Fruit fly (Drosophila melanogaster) whole organism, wandering third instar larva: ENCODE measurements around the gene CG31922.
A peak's percentile ranks its signal among the peaks of the same experiment; 100 is the strongest.

ENCODE experiments used
- Abd-B ChIP-seq: fragments of >200 bp; optimal IDR thresholded peaks from 2 replicates; lab custom pipeline; 2017; ENCODE audit warnings: missing biosample characterization, missing genetic modification characterization
- CG32264 ChIP-seq: fragments of 200-800 bp; sonication (Bioruptor generic); optimal IDR thresholded peaks from 2 replicates; lab custom pipeline; 2016; ENCODE audit warnings: missing biosample characterization, missing genetic modification characterization
- CG9705 ChIP-seq: fragments of 200-800 bp; sonication (Bioruptor generic); optimal IDR thresholded peaks from 2 replicates; lab custom pipeline; 2018; ENCODE audit warnings: missing biosample characterization, mild to moderate bottlenecking, missing genetic modification characterization
- CrebA ChIP-seq: fragments of 200-800 bp; sonication (Bioruptor generic); optimal IDR thresholded peaks from 2 replicates; lab custom pipeline; 2016; ENCODE audit warnings: missing biosample characterization, mild to moderate bottlenecking, missing genetic modification characterization, borderline replicate concordance
- Dfd ChIP-seq: fragments of >200 bp; optimal IDR thresholded peaks from 2 replicates; lab custom pipeline; 2017; ENCODE audit warnings: missing biosample characterization, missing genetic modification characterization
- Dif ChIP-seq: fragments of 200-275, 200-300 bp; sonication (Bioruptor generic); optimal IDR thresholded peaks from 2 replicates; lab custom pipeline; 2018; ENCODE audit warnings: missing biosample characterization, missing genetic modification characterization; ENCODE audit not compliant: partially characterized antibody
- GATAd ChIP-seq: sonication (Bioruptor generic); optimal IDR thresholded peaks from 2 replicates; lab custom pipeline; 2016; ENCODE audit warnings: missing biosample characterization, missing genetic modification characterization
- HLH106 ChIP-seq: fragments of 200-800 bp; optimal IDR thresholded peaks from 3 replicates; lab custom pipeline; 2019; ENCODE audit warnings: missing biosample characterization, mild to moderate bottlenecking, missing genetic modification characterization, moderate library complexity
- Hnf4 ChIP-seq: fragments of 200-800 bp; sonication (Bioruptor generic); optimal IDR thresholded peaks from 2 replicates; lab custom pipeline; 2016; ENCODE audit warnings: missing biosample characterization, mild to moderate bottlenecking, missing genetic modification characterization
- Hr78 ChIP-seq: fragments of >200 bp; optimal IDR thresholded peaks from 2 replicates; lab custom pipeline; 2017; ENCODE audit warnings: missing biosample characterization, missing genetic modification characterization
- Hr83 ChIP-seq: fragments of 200-300 bp; sonication (Bioruptor generic); optimal IDR thresholded peaks from 2 replicates; lab custom pipeline; 2016; ENCODE audit warnings: missing biosample characterization, mild to moderate bottlenecking, missing genetic modification characterization, moderate library complexity; ENCODE audit not compliant: poor library complexity, severe bottlenecking
- Jra ChIP-seq: sonication (Bioruptor generic); optimal IDR thresholded peaks from 2 replicates; lab custom pipeline; 2016; ENCODE audit warnings: missing biosample characterization, missing genetic modification characterization
- Mio ChIP-seq: sonication (Bioruptor generic); optimal IDR thresholded peaks from 2 replicates; lab custom pipeline; 2016; ENCODE audit warnings: missing biosample characterization, missing genetic modification characterization
- Myc ChIP-seq: fragments of >200 bp; optimal IDR thresholded peaks from 2 replicates; lab custom pipeline; 2017
- N ChIP-seq: fragments of >200 bp; optimal IDR thresholded peaks from 2 replicates; lab custom pipeline; 2018; ENCODE audit warnings: missing biosample characterization, missing external identifiers, missing genetic modification characterization
- OdsH ChIP-seq: fragments of 200-800 bp; sonication (Bioruptor generic); optimal IDR thresholded peaks from 2 replicates; lab custom pipeline; 2016; ENCODE audit warnings: missing biosample characterization, mild to moderate bottlenecking, missing genetic modification characterization
- Rel ChIP-seq, 2 experiments: fragments of 200-800 bp; sonication (Bioruptor generic) in 1 of 2; optimal IDR thresholded peaks; 2 replicates in 1 of 2; 3 replicates in 1 of 2; lab custom pipeline; 2016 to 2019; ENCODE audit warnings: mild to moderate bottlenecking in 2 of 2, missing biosample characterization in 2 of 2, missing genetic modification characterization in 2 of 2, moderate library complexity in 1 of 2
- Sp1 ChIP-seq: fragments of 200-800 bp; sonication (Bioruptor generic); optimal IDR thresholded peaks from 3 replicates; lab custom pipeline; 2019; ENCODE audit warnings: missing biosample characterization, mild to moderate bottlenecking, missing genetic modification characterization, moderate library complexity
- Vsx2 ChIP-seq: fragments of 200-300, 225-300 bp; sonication (Bioruptor generic); optimal IDR thresholded peaks from 2 replicates; lab custom pipeline; 2018; ENCODE audit warnings: missing biosample characterization, missing genetic modification characterization; ENCODE audit not compliant: partially characterized antibody
- br ChIP-seq: fragments of 200-800 bp; sonication (Bioruptor generic); optimal IDR thresholded peaks from 2 replicates; lab custom pipeline; 2016; ENCODE audit warnings: missing biosample characterization, missing genetic modification characterization
- brk ChIP-seq: fragments of 200-800 bp; sonication (Bioruptor generic); optimal IDR thresholded peaks from 2 replicates; lab custom pipeline; 2016; ENCODE audit warnings: missing biosample characterization, mild to moderate bottlenecking, missing genetic modification characterization
- dl ChIP-seq, 2 experiments: fragments of 175-275, 200-275 bp in 1 of 2; fragments of 200-275 bp in 1 of 2; sonication (Bioruptor generic); optimal IDR thresholded peaks; lab custom pipeline; 2018; ENCODE audit warnings: mild to moderate bottlenecking in 2 of 2, missing biosample characterization in 2 of 2, missing genetic modification characterization in 2 of 2, moderate library complexity in 2 of 2; ENCODE audit not compliant: partially characterized antibody in 2 of 2, insufficient read depth in 1 of 2
- dmrt93B ChIP-seq: fragments of 200-800 bp; sonication (Bioruptor generic); optimal IDR thresholded peaks from 2 replicates; lab custom pipeline; 2018; ENCODE audit warnings: missing biosample characterization, mild to moderate bottlenecking, missing genetic modification characterization
- dsf ChIP-seq: sonication (Bioruptor generic); optimal IDR thresholded peaks from 2 replicates; lab custom pipeline; 2016; ENCODE audit warnings: missing biosample characterization, missing genetic modification characterization, borderline replicate concordance
- ey ChIP-seq: fragments of 200-800 bp; sonication (Bioruptor generic); optimal IDR thresholded peaks from 2 replicates; lab custom pipeline; 2016; ENCODE audit warnings: missing biosample characterization, missing genetic modification characterization
- foxo ChIP-seq, 2 experiments: fragments of 200-800 bp; sonication (Bioruptor generic); optimal IDR thresholded peaks; 2 replicates in 1 of 2; 3 replicates in 1 of 2; lab custom pipeline; 2016 to 2017; ENCODE audit warnings: missing biosample characterization in 2 of 2, missing genetic modification characterization in 2 of 2
- fru ChIP-seq: fragments of 200-800 bp; sonication (Bioruptor generic); optimal IDR thresholded peaks from 3 replicates; lab custom pipeline; 2016; ENCODE audit warnings: missing biosample characterization, mild to moderate bottlenecking, missing genetic modification characterization
- h ChIP-seq: fragments of 200-800 bp; sonication (Bioruptor generic); optimal IDR thresholded peaks from 3 replicates; lab custom pipeline; 2016; ENCODE audit warnings: missing biosample characterization, mild to moderate bottlenecking, missing genetic modification characterization
- jim ChIP-seq: fragments of 175-275, 200-325 bp; sonication (Bioruptor generic); optimal IDR thresholded peaks from 2 replicates; lab custom pipeline; 2016; ENCODE audit warnings: missing biosample characterization, mild to moderate bottlenecking, missing genetic modification characterization
- lola ChIP-seq: fragments of >200 bp; optimal IDR thresholded peaks from 2 replicates; lab custom pipeline; 2017; ENCODE audit warnings: missing biosample characterization, missing genetic modification characterization
- pan ChIP-seq: fragments of >200 bp; optimal IDR thresholded peaks from 2 replicates; lab custom pipeline; 2017
- psq ChIP-seq: fragments of 200-800 bp; sonication (Bioruptor generic); optimal IDR thresholded peaks from 3 replicates; lab custom pipeline; 2017; ENCODE audit warnings: missing biosample characterization, mild to moderate bottlenecking, missing genetic modification characterization, moderate library complexity
- rgr ChIP-seq: fragments of 200-800 bp; sonication (Bioruptor generic); optimal IDR thresholded peaks from 3 replicates; lab custom pipeline; 2016; ENCODE audit warnings: missing biosample characterization, mild to moderate bottlenecking, missing genetic modification characterization
- sage ChIP-seq: fragments of 200-800 bp; sonication (Bioruptor generic); optimal IDR thresholded peaks from 2 replicates; lab custom pipeline; 2016; ENCODE audit warnings: missing biosample characterization, mild to moderate bottlenecking, missing genetic modification characterization
- sv ChIP-seq: fragments of 200-800 bp; sonication (Bioruptor generic); optimal IDR thresholded peaks from 3 replicates; lab custom pipeline; 2016; ENCODE audit warnings: missing biosample characterization, missing genetic modification characterization
- tai ChIP-seq: sonication (Bioruptor generic); optimal IDR thresholded peaks from 2 replicates; lab custom pipeline; 2016; ENCODE audit warnings: missing biosample characterization, missing genetic modification characterization
- usp ChIP-seq: fragments of >200 bp; optimal IDR thresholded peaks from 2 replicates; lab custom pipeline; 2017; ENCODE audit warnings: missing biosample characterization, missing genetic modification characterization
- woc ChIP-seq: sonication (Bioruptor generic); optimal IDR thresholded peaks from 2 replicates; lab custom pipeline; 2016; ENCODE audit warnings: missing biosample characterization, mild to moderate bottlenecking, missing genetic modification characterization

The CG31922 gene

dm6 chr2L:1156592-1157249 lies 13.3 kb upstream of the CG31922 start:
- TF ChIP-seq Myc (lab: Kevin White, UChicago) (no peak), Rel (GFP tag; optimal IDR thresholded peaks at IDR 0.05; lab: Kevin White, UChicago) (no peak), Rel (tag; optimal IDR thresholded peaks at IDR 0.05; lab: Kevin White, UChicago) (no peak), fru (no peak), dl (GFP tag; optimal IDR thresholded peaks at IDR 0.05; lab: Kevin White, UChicago; ENCODE audit: insufficient read depth in 1 of 2, partially characterized antibody in 2 of 2) (no peak), OdsH (no peak), Jra (GFP tag; lab: Kevin White, UChicago) (no peak), foxo (GFP tag; optimal IDR thresholded peaks at IDR 0.05; lab: Kevin White, UChicago) (no peak), GATAd (no peak), Sp1 (GFP tag; lab: Kevin White, UChicago) (no peak), pan (lab: Kevin White, UChicago) (no peak), br (GFP tag; lab: Kevin White, UChicago) (no peak), brk (GFP tag; lab: Kevin White, UChicago) (no peak), HLH106 (tag; lab: Kevin White, UChicago) (no peak), woc (GFP tag; lab: Kevin White, UChicago) (no peak)

dm6 chr2L:1157357-1157678 lies 12.7 kb upstream of the CG31922 start:
- no peak for TF ChIP-seq br (GFP tag; lab: Kevin White, UChicago)
- TF ChIP-seq fru = peak; percentile 20
- TF ChIP-seq GATAd = no peak

- TF ChIP-seq sage (GFP tag; lab: Kevin White, UChicago) = no peak
- TF ChIP-seq Dfd (GFP tag; lab: Kevin White, UChicago) = no peak
- peak; percentile 60 for TF ChIP-seq woc (GFP tag; lab: Kevin White, UChicago)
- TF ChIP-seq Abd-B (GFP tag; lab: Kevin White, UChicago) = no peak
- no peak for TF ChIP-seq usp
- peak in 1 of 2 experiments; percentile 22 for TF ChIP-seq foxo (GFP tag; optimal IDR thresholded peaks at IDR 0.05; lab: Kevin White, UChicago)
- no peak for TF ChIP-seq CrebA (GFP tag; lab: Kevin White, UChicago)
- TF ChIP-seq GATAd = no peak
- TF ChIP-seq Hr83 (GFP tag; lab: Kevin White, UChicago) = no peak
- no peak for TF ChIP-seq br (GFP tag; lab: Kevin White, UChicago)
- TF ChIP-seq Dif (GFP tag; lab: Kevin White, UChicago) = no peak
- TF ChIP-seq Rel (GFP tag; optimal IDR thresholded peaks at IDR 0.05; lab: Kevin White, UChicago) = no peak
- TF ChIP-seq Rel (tag; optimal IDR thresholded peaks at IDR 0.05; lab: Kevin White, UChicago) = peak; percentile 31
- TF ChIP-seq Hr78 = no peak
- TF ChIP-seq psq (GFP tag; lab: Kevin White, UChicago) = peak; percentile 1
- TF ChIP-seq jim (GFP tag; lab: Kevin White, UChicago) = no peak
- peak; percentile 41 for TF ChIP-seq N (GFP tag; lab: Kevin White, UChicago)
- TF ChIP-seq ey (GFP tag; lab: Kevin White, UChicago) = peak; percentile 21
- peak; percentile 3 for TF ChIP-seq CG9705
- peak; percentile 10 for TF ChIP-seq h (GFP tag; lab: Kevin White, UChicago)
- no peak for TF ChIP-seq fru
- no peak for TF ChIP-seq dl (GFP tag; optimal IDR thresholded peaks at IDR 0.05; lab: Kevin White, UChicago; ENCODE audit: insufficient read depth in 1 of 2, partially characterized antibody in 2 of 2)
- peak; percentile 25 for TF ChIP-seq sv (GFP tag; lab: Kevin White, UChicago)
- TF ChIP-seq Hnf4 (GFP tag; lab: Kevin White, UChicago) = no peak
- peak; percentile 21 for TF ChIP-seq rgr (GFP tag; lab: Kevin White, UChicago)
- no peak for TF ChIP-seq OdsH
- no peak for TF ChIP-seq pan (lab: Kevin White, UChicago)
- peak; percentile 27 for TF ChIP-seq Myc (lab: Kevin White, UChicago)
- no peak for TF ChIP-seq brk (GFP tag; lab: Kevin White, UChicago)
- no peak for TF ChIP-seq dsf (GFP tag; lab: Kevin White, UChicago)
- TF ChIP-seq Mio = no peak
- no peak for TF ChIP-seq Vsx2 (GFP tag; lab: Kevin White, UChicago)
- TF ChIP-seq CG32264 (GFP tag; lab: Kevin White, UChicago) = no peak
- TF ChIP-seq lola = no peak
- TF ChIP-seq HLH106 (tag; lab: Kevin White, UChicago) = peak; percentile 55
- no peak for TF ChIP-seq tai (GFP tag; lab: Kevin White, UChicago)
- no peak for TF ChIP-seq Jra (GFP tag; lab: Kevin White, UChicago)
- TF ChIP-seq Sp1 (GFP tag; lab: Kevin White, UChicago) = peak; percentile 1
- TF ChIP-seq dmrt93B (GFP tag; lab: Kevin White, UChicago) = peak; percentile 2
These were observed 12.1 kb upstream of the CG31922 start, which contains the start of gene capt for dm6 chr2L:1157679-1158518. capt (minus strand) TSS chr2L:1158262.
